Worm (Caenorhabditis elegans) whole organism, late embryonic: ENCODE results near the gene R05G6.1.

Source experiments
- elt-2 ChIP-seq: sonication (generic microtip); optimal IDR thresholded peaks from 2 replicates; lab custom pipeline; 2016; ENCODE audit warnings: missing genetic modification reagents, missing genetic modification characterization, missing compliant biosample characterization
- hlh-30 ChIP-seq: sonication (generic microtip); optimal IDR thresholded peaks from 2 replicates; lab custom pipeline; 2017; ENCODE audit warnings: antibody characterized with exemption, missing genetic modification characterization, missing compliant biosample characterization; ENCODE audit not compliant: insufficient read depth
- nhr-11 ChIP-seq: fragments of 150-350 bp; optimal IDR thresholded peaks from 2 replicates; lab custom pipeline; 2014; ENCODE audit warnings: missing biosample characterization, missing genetic modification characterization
- unc-42 ChIP-seq: sonication (generic microtip); optimal IDR thresholded peaks from 2 replicates; lab custom pipeline; 2016; ENCODE audit warnings: missing genotype, missing genetic modification characterization, missing compliant biosample characterization

- no peak for TF ChIP-seq nhr-11
- no peak for TF ChIP-seq elt-2 (tag; lab: Kevin White, UChicago)
- TF ChIP-seq hlh-30 (tag; lab: Kevin White, UChicago), result no peak
- TF ChIP-seq unc-42 (tag; lab: Kevin White, UChicago), result no peak
These were observed 18.8 kb downstream of the R05G6.1 start for ce11 chrIV:7551254-7551653.
